Worm (Caenorhabditis elegans): Measurements from ENCODE around the gene C08F8.15.
A peak's percentile ranks its signal among the peaks of the same experiment; 100 is the strongest.

The C08F8.15 gene

ce11 chrIV:11150844-11151243 lies 9.8 kb downstream of the C08F8.15 start, which contains the start of gene C08F8.2:
Gene C08F8.2, plus strand, starts transcription at chrIV:11150997.
- TF ChIP-seq hsf-1 (GFP tag; IDR thresholded peaks at IDR 0.05) = 0 out of 2 replicates have a peak, but pooled peaks have one; percentile 26
- 0 out of 2 replicates have a peak, but pooled peaks have one; percentile 54 for TF ChIP-seq Y53G8AR.9 (GFP tag; conservative IDR thresholded peaks at IDR 0.05)
- TF ChIP-seq F39B2.1 (GFP tag; IDR thresholded peaks at IDR 0.05) = no peak
- TF ChIP-seq lin-54 (GFP tag; optimal IDR thresholded peaks at IDR 0.05) = peak; percentile 22

ce11 chrIV:11149454-11150163 lies 11.0 kb downstream of the C08F8.15 start, which contains the start of the genes F01G4.6 and pfd-1:
Gene F01G4.6, minus strand, starts transcription at chrIV:11149504.
Gene pfd-1, plus strand, starts transcription at chrIV:11150113.
- TF ChIP-seq F22D6.2 (tag; optimal IDR thresholded peaks at IDR 0.05) = peak; percentile 23
- peak; percentile 65 for TF ChIP-seq ztf-26 (tag; optimal IDR thresholded peaks at IDR 0.05)
- TF ChIP-seq attf-3 (GFP tag; conservative IDR thresholded peaks at IDR 0.05) = peak; percentile 43; the same call in 1 of the 2 replicates
- TF ChIP-seq B0261.1 (tag; optimal IDR thresholded peaks at IDR 0.05) = no peak
- TF ChIP-seq F10E7.11 (tag; optimal IDR thresholded peaks at IDR 0.05) = no peak
- TF ChIP-seq F52B5.7 (tag; optimal IDR thresholded peaks at IDR 0.05) = no peak
- no peak for TF ChIP-seq rpc-1 (optimal IDR thresholded peaks at IDR 0.05)
- no peak for TF ChIP-seq rpc-1 (tag; optimal IDR thresholded peaks at IDR 0.05)
- TF ChIP-seq madf-3 (GFP tag; IDR thresholded peaks at IDR 0.05) = peak; percentile 74; the same call in 1 of the 2 replicates
- TF ChIP-seq nfyb-1 (GFP tag; IDR thresholded peaks at IDR 0.05) = peak; percentile 95
- peak; percentile 65; the same call in 1 of the 2 replicates for TF ChIP-seq hmg-1.2 (GFP tag; IDR thresholded peaks at IDR 0.05)
- TF ChIP-seq ztf-28 (GFP tag; IDR thresholded peaks at IDR 0.05) = no peak
- TF ChIP-seq xnd-1 (tag; optimal IDR thresholded peaks at IDR 0.05) = peak; percentile 42
- peak; percentile 79 for TF ChIP-seq pbrm-1 (GFP tag; IDR thresholded peaks at IDR 0.05)
- no peak for TF ChIP-seq nfya-2 (GFP tag; IDR thresholded peaks at IDR 0.05)
- TF ChIP-seq nhr-120 (GFP tag; IDR thresholded peaks at IDR 0.05) = no peak
- TF ChIP-seq gei-17 (GFP tag; optimal IDR thresholded peaks at IDR 0.05) = peak; percentile 53
- TF ChIP-seq ztf-3 (GFP tag; optimal IDR thresholded peaks at IDR 0.05) = no peak
- TF ChIP-seq ama-1 (optimal IDR thresholded peaks at IDR 0.05) = no peak
- TF ChIP-seq ama-1 (GFP tag; optimal IDR thresholded peaks at IDR 0.05) = no peak
- no peak for TF ChIP-seq nfya-1 (tag; optimal IDR thresholded peaks at IDR 0.05; ENCODE audit: borderline replicate concordance, insufficient read depth)
- TF ChIP-seq F23B12.7 (tag; optimal IDR thresholded peaks at IDR 0.05; ENCODE audit: insufficient read depth) = peak; percentile 73
- no peak for TF ChIP-seq dpff-1 (tag; optimal IDR thresholded peaks at IDR 0.05)
- no peak for TF ChIP-seq egrh-3 (GFP tag; IDR thresholded peaks at IDR 0.05)
- TF ChIP-seq dpl-1 (GFP tag; optimal IDR thresholded peaks at IDR 0.05) = peak; percentile 43
- peak; percentile 86 for TF ChIP-seq hsf-1 (GFP tag; IDR thresholded peaks at IDR 0.05)
- TF ChIP-seq Y79H2A.3 (GFP tag; conservative IDR thresholded peaks at IDR 0.05) = no peak
- TF ChIP-seq nhr-80 (tag; optimal IDR thresholded peaks at IDR 0.05) = peak; percentile 30
- peak; percentile 87 for TF ChIP-seq C06A6.2 (GFP tag; conservative IDR thresholded peaks at IDR 0.05)
- peak; percentile 85 for TF ChIP-seq madf-6 (GFP tag; IDR thresholded peaks at IDR 0.05)
- 0 out of 2 replicates have a peak, but pooled peaks have one; percentile 49 for TF ChIP-seq Y95B8A.8 (GFP tag; IDR thresholded peaks at IDR 0.05)
- peak; percentile 52; the same call in 1 of the 2 replicates for TF ChIP-seq dox-1 (GFP tag; IDR thresholded peaks at IDR 0.05)
- TF ChIP-seq hlh-26 (GFP tag; conservative IDR thresholded peaks at IDR 0.05) = no peak
- no peak for TF ChIP-seq F57C9.4 (tag; optimal IDR thresholded peaks at IDR 0.05)
- TF ChIP-seq D2030.7 (GFP tag; IDR thresholded peaks at IDR 0.05) = 0 out of 2 replicates have a peak, but pooled peaks have one; percentile 38
- peak in 1 of 3 experiments; percentile 91 for TF ChIP-seq lin-35 (GFP tag; optimal IDR thresholded peaks at IDR 0.05)
- no peak for TF ChIP-seq ztf-25 (GFP tag; IDR thresholded peaks at IDR 0.05)
- TF ChIP-seq nhr-27 (tag; optimal IDR thresholded peaks at IDR 0.05) = no peak
- no peak for TF ChIP-seq fkh-3 (tag; optimal IDR thresholded peaks at IDR 0.05)
- TF ChIP-seq madf-8 (GFP tag; conservative IDR thresholded peaks at IDR 0.05) = no peak; the same call in 1 of the 2 replicates
- 0 out of 2 replicates have a peak, but pooled peaks have one; percentile 27 for TF ChIP-seq ceh-91 (GFP tag; IDR thresholded peaks at IDR 0.05)
- TF ChIP-seq repo-1 (tag; optimal IDR thresholded peaks at IDR 0.05) = peak; percentile 37
- TF ChIP-seq ceh-100 (GFP tag; IDR thresholded peaks at IDR 0.05) = peak; percentile 73

Data from whole organism, young adult.